Fruit fly (Drosophila melanogaster) whole organism, embryonic: Measurements from ENCODE around the gene CG5446.

Experiments used
- Asciz ChIP-seq: fragments of 200-800 bp; sonication (Bioruptor generic); optimal IDR thresholded peaks from 2 replicates; lab custom pipeline; 2017; ENCODE audit warnings: missing biosample characterization, mild to moderate bottlenecking, missing genetic modification characterization, missing genetic modification reagents
- BtbVII ChIP-seq: fragments of 200-800 bp; sonication (Bioruptor generic); optimal IDR thresholded peaks from 3 replicates; lab custom pipeline; 2017; ENCODE audit warnings: missing biosample characterization, mild to moderate bottlenecking, missing genetic modification characterization
- CG10147 ChIP-seq: fragments of 200-800 bp; sonication (Bioruptor generic); optimal IDR thresholded peaks from 2 replicates; lab custom pipeline; 2019; ENCODE audit warnings: missing biosample characterization, mild to moderate bottlenecking, missing genetic modification characterization, moderate library complexity
- CG10267 ChIP-seq: fragments of 200-800 bp; sonication (Bioruptor generic); optimal IDR thresholded peaks from 2 replicates; lab custom pipeline; 2018; ENCODE audit warnings: missing biosample characterization, mild to moderate bottlenecking, missing genetic modification characterization, moderate library complexity
- CG12104 ChIP-seq: fragments of 200-800 bp; sonication (Bioruptor generic); optimal IDR thresholded peaks from 3 replicates; lab custom pipeline; 2016; ENCODE audit warnings: missing biosample characterization, missing genetic modification characterization
- CG12299 ChIP-seq: fragments of 200-800 bp; sonication (Bioruptor generic); optimal IDR thresholded peaks from 2 replicates; lab custom pipeline; 2018; ENCODE audit warnings: missing biosample characterization, mild to moderate bottlenecking, missing genetic modification characterization
- CG1233 ChIP-seq: fragments of 200-800 bp; sonication (Bioruptor generic); optimal IDR thresholded peaks from 4 replicates; lab custom pipeline; 2018; ENCODE audit warnings: missing biosample characterization, mild to moderate bottlenecking, missing genetic modification characterization
- CG12769 ChIP-seq: fragments of 200-800 bp; sonication (Bioruptor generic); optimal IDR thresholded peaks from 2 replicates; lab custom pipeline; 2019; ENCODE audit warnings: missing biosample characterization, mild to moderate bottlenecking, missing genetic modification characterization, moderate library complexity
- CG13894 ChIP-seq: fragments of 200-800 bp; sonication (Bioruptor generic); optimal IDR thresholded peaks from 3 replicates; lab custom pipeline; 2018; ENCODE audit warnings: missing biosample characterization, mild to moderate bottlenecking, missing genetic modification characterization, moderate library complexity
- CG14441 ChIP-seq: fragments of 200-800 bp; sonication (Bioruptor generic); IDR thresholded peaks from 2 replicates; pipeline ENCODE4 v1.3.6; 2022; ENCODE audit warnings: missing biosample characterization, missing genetic modification characterization
- CG14710 ChIP-seq: fragments of 200-800 bp; sonication (Bioruptor generic); optimal IDR thresholded peaks from 3 replicates; lab custom pipeline; 2019; ENCODE audit warnings: missing biosample characterization, mild to moderate bottlenecking, missing genetic modification characterization, moderate library complexity
- CG15073 ChIP-seq: fragments of 200-800 bp; sonication (Bioruptor generic); optimal IDR thresholded peaks from 2 replicates; lab custom pipeline; 2016; ENCODE audit warnings: missing biosample characterization, missing genetic modification characterization
- CG15696 ChIP-seq: fragments of 200-800 bp; sonication (Bioruptor generic); optimal IDR thresholded peaks from 2 replicates; lab custom pipeline; 2019; ENCODE audit warnings: missing biosample characterization, mild to moderate bottlenecking, missing genetic modification characterization, moderate library complexity
- CG2199 ChIP-seq: fragments of 200-800 bp; sonication (Bioruptor generic); IDR thresholded peaks from 3 replicates; pipeline ENCODE4 v1.3.6; 2022; ENCODE audit warnings: missing biosample characterization, missing genetic modification characterization
- CG2712 ChIP-seq: fragments of 200-800 bp; optimal IDR thresholded peaks from 3 replicates; lab custom pipeline; 2019; ENCODE audit warnings: missing biosample characterization, mild to moderate bottlenecking, missing genetic modification characterization, moderate library complexity
- CG30431 ChIP-seq: fragments of 200-800 bp; sonication (Bioruptor generic); optimal IDR thresholded peaks from 2 replicates; lab custom pipeline; 2017; ENCODE audit warnings: missing biosample characterization, missing genetic modification characterization
- CG32532 ChIP-seq: fragments of 200-800 bp; sonication (Bioruptor generic); IDR thresholded peaks from 2 replicates; pipeline ENCODE4 v1.3.6; 2022; ENCODE audit warnings: missing biosample characterization, missing genetic modification characterization
- CG32772 ChIP-seq: fragments of 200-800 bp; sonication (Bioruptor generic); IDR thresholded peaks from 2 replicates; pipeline ENCODE4 v1.3.6; 2022; ENCODE audit warnings: missing biosample characterization, missing genetic modification characterization
- CG33213 ChIP-seq: fragments of 200-800 bp; sonication (Bioruptor generic); optimal IDR thresholded peaks from 3 replicates; lab custom pipeline; 2016; ENCODE audit warnings: missing biosample characterization, missing genetic modification characterization
- CG6272 ChIP-seq: fragments of 200-800 bp; sonication (Bioruptor generic); IDR thresholded peaks from 2 replicates; pipeline ENCODE4 v1.3.6; 2022; ENCODE audit warnings: missing biosample characterization, missing genetic modification characterization
- CG8944 ChIP-seq: fragments of 200-800 bp; sonication (Bioruptor generic); optimal IDR thresholded peaks from 3 replicates; lab custom pipeline; 2016; ENCODE audit warnings: missing biosample characterization, missing genetic modification characterization
- CG9727 ChIP-seq: fragments of 200-800 bp; sonication (Bioruptor generic); optimal IDR thresholded peaks from 3 replicates; lab custom pipeline; 2017; ENCODE audit warnings: missing biosample characterization, mild to moderate bottlenecking, missing genetic modification characterization
- Camta ChIP-seq: fragments of 200-800 bp; sonication (Bioruptor generic); optimal IDR thresholded peaks from 2 replicates; lab custom pipeline; 2016; ENCODE audit warnings: missing biosample characterization, missing genetic modification characterization
- Doc3 ChIP-seq: fragments of 200-800 bp; sonication (Bioruptor generic); IDR thresholded peaks from 3 replicates; pipeline ENCODE4 v1.3.6; 2022; ENCODE audit warnings: missing biosample characterization, missing genetic modification characterization; ENCODE audit not compliant: partially characterized antibody
- Elba2 ChIP-seq: fragments of 200-800 bp; sonication (Bioruptor generic); optimal IDR thresholded peaks from 3 replicates; lab custom pipeline; 2016; ENCODE audit warnings: missing biosample characterization, missing genetic modification characterization
- Fer1 ChIP-seq: fragments of 200-800 bp; sonication (Bioruptor generic); optimal IDR thresholded peaks from 2 replicates; lab custom pipeline; 2017; ENCODE audit warnings: missing biosample characterization, mild to moderate bottlenecking, missing genetic modification characterization
- Fer2 ChIP-seq: fragments of 200-800 bp; sonication (Bioruptor generic); optimal IDR thresholded peaks from 2 replicates; lab custom pipeline; 2018; ENCODE audit warnings: missing biosample characterization, mild to moderate bottlenecking, missing genetic modification characterization, moderate library complexity
- HLH54F ChIP-seq: fragments of 200-800 bp; sonication (Bioruptor generic); optimal IDR thresholded peaks from 3 replicates; lab custom pipeline; 2016; ENCODE audit warnings: missing biosample characterization, missing genetic modification characterization
- Lim3 ChIP-seq: fragments of 200-800 bp; sonication (Bioruptor generic); IDR thresholded peaks from 2 replicates; pipeline ENCODE4 v1.3.6; 2022; ENCODE audit warnings: missing biosample characterization, missing genetic modification characterization
- NFAT ChIP-seq: fragments of 200-800 bp; sonication (Bioruptor generic); IDR thresholded peaks from 2 replicates; pipeline ENCODE4 v1.3.6; 2022; ENCODE audit warnings: missing biosample characterization, missing genetic modification characterization
- Rfx ChIP-seq: fragments of 200-800 bp; sonication (Bioruptor generic); IDR thresholded peaks from 2 replicates; pipeline ENCODE4 v1.3.6; 2022; ENCODE audit warnings: missing biosample characterization, missing genetic modification characterization
- Sry-δ ChIP-seq: fragments of 200-800 bp; sonication (Bioruptor generic); optimal IDR thresholded peaks from 2 replicates; lab custom pipeline; 2016; ENCODE audit warnings: missing biosample characterization, missing genetic modification characterization
- TFAM ChIP-seq: fragments of 200-800 bp; sonication (Bioruptor generic); optimal IDR thresholded peaks from 2 replicates; lab custom pipeline; 2017; ENCODE audit warnings: missing biosample characterization, missing genetic modification characterization, inconsistent platforms
- Trl ChIP-seq, 3 experiments: fragments of >200 bp in 2 of 3; fragments of 200-800 bp in 1 of 3; sonication (Bioruptor generic) in 1 of 3; optimal IDR thresholded peaks; 2 replicates in 1 of 3; 3 replicates in 2 of 3; lab custom pipeline; 2016 to 2017; ENCODE audit warnings: missing biosample characterization in 1 of 3, missing genetic modification characterization in 1 of 3
- bab2 ChIP-seq: fragments of 200-800 bp; sonication (Bioruptor generic); optimal IDR thresholded peaks from 2 replicates; lab custom pipeline; 2016; ENCODE audit warnings: missing biosample characterization, missing genetic modification characterization
- chif ChIP-seq, 2 experiments: fragments of 200-800 bp; sonication (Bioruptor generic); optimal IDR thresholded peaks; 3 replicates each; lab custom pipeline; 2016; ENCODE audit warnings: missing biosample characterization in 2 of 2, missing genetic modification characterization in 2 of 2
- chn ChIP-seq: fragments of 200-800 bp; sonication (Bioruptor generic); optimal IDR thresholded peaks from 2 replicates; lab custom pipeline; 2016; ENCODE audit warnings: missing biosample characterization, missing genetic modification characterization
- fu2 ChIP-seq: fragments of 200-800 bp; sonication (Bioruptor generic); optimal IDR thresholded peaks from 2 replicates; lab custom pipeline; 2016; ENCODE audit warnings: missing biosample characterization, missing genetic modification characterization
- gem ChIP-seq: fragments of 200-800 bp; sonication (Bioruptor generic); optimal IDR thresholded peaks from 2 replicates; lab custom pipeline; 2019; ENCODE audit warnings: missing biosample characterization, mild to moderate bottlenecking, missing genetic modification characterization, moderate library complexity
- jumu ChIP-seq: fragments of 200-800 bp; sonication (Bioruptor generic); optimal IDR thresholded peaks from 3 replicates; lab custom pipeline; 2016; ENCODE audit warnings: missing biosample characterization, missing genetic modification characterization
- kay ChIP-seq: fragments of 200-800 bp; sonication (Bioruptor generic); optimal IDR thresholded peaks from 2 replicates; lab custom pipeline; 2016; ENCODE audit warnings: missing biosample characterization, missing genetic modification characterization
- otp ChIP-seq: fragments of 200-800 bp; sonication (Bioruptor generic); IDR thresholded peaks from 3 replicates; pipeline ENCODE4, ENCODE4 v1.3.6; 2022; ENCODE audit warnings: missing biosample characterization, missing genetic modification characterization
- p53 ChIP-seq: fragments of 200-800 bp; sonication (Bioruptor generic); optimal IDR thresholded peaks from 2 replicates; lab custom pipeline; 2016; ENCODE audit warnings: missing biosample characterization, missing genetic modification characterization
- phol ChIP-seq: fragments of 200-800 bp; sonication (Bioruptor generic); optimal IDR thresholded peaks from 3 replicates; lab custom pipeline; 2018; ENCODE audit warnings: missing biosample characterization, mild to moderate bottlenecking, missing genetic modification characterization, moderate library complexity
- pum ChIP-seq: fragments of 200-800 bp; sonication (Bioruptor generic); optimal IDR thresholded peaks from 2 replicates; lab custom pipeline; 2016; ENCODE audit warnings: missing biosample characterization, missing genetic modification characterization
- pzg ChIP-seq: fragments of 200-800 bp; sonication (Bioruptor generic); optimal IDR thresholded peaks from 3 replicates; lab custom pipeline; 2018; ENCODE audit warnings: missing biosample characterization, mild to moderate bottlenecking, missing genetic modification characterization, moderate library complexity
- schlank ChIP-seq: fragments of 200-800 bp; sonication (Bioruptor generic); optimal IDR thresholded peaks from 2 replicates; lab custom pipeline; 2018; ENCODE audit warnings: missing biosample characterization, mild to moderate bottlenecking, missing genetic modification characterization
- sqz ChIP-seq: fragments of 200-800 bp; sonication (Bioruptor generic); optimal IDR thresholded peaks from 3 replicates; lab custom pipeline; 2018; ENCODE audit warnings: missing biosample characterization, mild to moderate bottlenecking, missing genetic modification characterization
- wdn ChIP-seq: fragments of 200-800 bp; sonication (Bioruptor generic); IDR thresholded peaks from 2 replicates; pipeline ENCODE4 v1.3.6; 2022; ENCODE audit warnings: missing biosample characterization, missing genetic modification characterization
- zen ChIP-seq: fragments of 200-800 bp; sonication (Bioruptor generic); optimal IDR thresholded peaks from 3 replicates; lab custom pipeline; 2018; ENCODE audit warnings: missing biosample characterization, mild to moderate bottlenecking, missing genetic modification characterization, moderate library complexity
- zfh2 ChIP-seq: fragments of 200-800 bp; sonication (Bioruptor generic); optimal IDR thresholded peaks from 2 replicates; lab custom pipeline; 2016; ENCODE audit warnings: missing biosample characterization, missing genetic modification characterization

The CG5446 gene

DNA sequence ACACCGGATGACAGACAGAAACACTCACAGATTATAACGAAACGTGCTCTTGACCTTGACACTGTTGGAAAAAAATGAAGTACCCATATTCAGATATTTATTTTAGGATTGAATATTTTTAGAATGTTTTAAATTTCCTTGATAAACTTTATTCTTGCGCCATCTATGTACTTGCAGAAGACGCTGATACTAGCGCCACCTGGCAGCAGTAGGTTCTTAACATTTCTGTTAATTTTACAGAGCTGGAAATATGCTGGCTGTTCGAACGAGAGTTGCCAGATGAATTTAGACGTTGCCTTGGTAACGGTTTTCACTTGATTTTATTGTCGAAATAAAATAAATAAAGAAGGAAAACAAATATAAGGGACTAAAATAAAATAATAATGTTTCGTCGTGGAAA is 3.0 kb downstream of the CG5446 start, which contains the start of gene Fam92 (continued):
- peak; percentile 0 for TF ChIP-seq kay (GFP tag; lab: Kevin White, UChicago)
- peak; percentile 42 for TF ChIP-seq bab2
- TF ChIP-seq TFAM (GFP tag; lab: Kevin White, UChicago): no peak
- TF ChIP-seq CG32772 (GFP tag; lab: Robert Waterston, UW): no peak; the same call in 1 of the 2 replicates
- TF ChIP-seq Doc3 (GFP tag; lab: Robert Waterston, UW): no peak
- peak; percentile 43 for TF ChIP-seq pum (GFP tag; lab: Kevin White, UChicago)
- no peak for TF ChIP-seq Elba2 (GFP tag; lab: Kevin White, UChicago)
- TF ChIP-seq p53 (GFP tag; lab: Kevin White, UChicago): no peak
- peak; percentile 82 for TF ChIP-seq NFAT (GFP tag; lab: Robert Waterston, UW)
- no peak for TF ChIP-seq CG6272 (GFP tag; lab: Robert Waterston, UW)
- TF ChIP-seq CG12299 (tag; lab: Kevin White, UChicago): peak; percentile 41
- TF ChIP-seq BtbVII (GFP tag; lab: Kevin White, UChicago): peak; percentile 38
- TF ChIP-seq zfh2 (GFP tag; lab: Kevin White, UChicago): peak; percentile 11
- no peak for TF ChIP-seq CG30431 (GFP tag; lab: Kevin White, UChicago)
- no peak for TF ChIP-seq CG12104 (GFP tag; lab: Kevin White, UChicago)
- peak; percentile 6 for TF ChIP-seq fu2 (GFP tag; lab: Kevin White, UChicago)
- TF ChIP-seq Lim3 (GFP tag; lab: Robert Waterston, UW): no peak
- peak; percentile 65 for TF ChIP-seq CG10267
- TF ChIP-seq pzg (GFP tag; lab: Kevin White, UChicago): peak; percentile 47
- TF ChIP-seq Rfx: peak; percentile 91
- peak; percentile 7 for TF ChIP-seq chn
- TF ChIP-seq zen (tag; lab: Kevin White, UChicago): peak; percentile 24
- TF ChIP-seq sqz: no peak
- TF ChIP-seq CG1233: peak; percentile 41
- no peak for TF ChIP-seq CG15073 (GFP tag; lab: Kevin White, UChicago)
- TF ChIP-seq CG8944 (GFP tag; lab: Kevin White, UChicago): peak; percentile 36
- TF ChIP-seq chif (GFP tag; optimal IDR thresholded peaks at IDR 0.05; lab: Kevin White, UChicago): peak in 1 of 2 experiments; percentile 65
- TF ChIP-seq CG2712 (tag; lab: Kevin White, UChicago): peak; percentile 74
- TF ChIP-seq CG12769 (tag; lab: Kevin White, UChicago): peak; percentile 49
- 0 out of 3 replicates have a peak, but pooled peaks have one; percentile 39 for TF ChIP-seq CG2199 (GFP tag; lab: Robert Waterston, UW)
- peak; percentile 13 for TF ChIP-seq phol
- peak; percentile 64 for TF ChIP-seq CG15696 (tag; lab: Kevin White, UChicago)
- TF ChIP-seq CG32532: peak; percentile 73; the same call in 1 of the 2 replicates
- TF ChIP-seq HLH54F (GFP tag; lab: Kevin White, UChicago): peak; percentile 22
- peak; percentile 63 for TF ChIP-seq CG14441 (GFP tag; lab: Robert Waterston, UW)
- no peak for TF ChIP-seq wdn (GFP tag; lab: Robert Waterston, UW)
- peak; percentile 26 for TF ChIP-seq jumu (GFP tag; lab: Kevin White, UChicago)
- TF ChIP-seq Sry-δ (GFP tag; lab: Kevin White, UChicago): peak; percentile 9
- peak; percentile 54 for TF ChIP-seq gem
- peak; percentile 11 for TF ChIP-seq CG9727 (GFP tag; lab: Kevin White, UChicago)
- peak; percentile 39 for TF ChIP-seq CG14710 (tag; lab: Kevin White, UChicago)
- peak; percentile 19 for TF ChIP-seq Camta (GFP tag; lab: Kevin White, UChicago)
- no peak for TF ChIP-seq schlank (tag; lab: Kevin White, UChicago)
- peak; percentile 57 for TF ChIP-seq Fer1 (GFP tag; lab: Kevin White, UChicago)
- peak; percentile 14 for TF ChIP-seq CG13894
- peak; percentile 12 for TF ChIP-seq Fer2 (tag; lab: Kevin White, UChicago)
- peak; percentile 25 for TF ChIP-seq CG10147 (GFP tag; lab: Kevin White, UChicago)
- peak; percentile 16; the same call in 1 of the 3 replicates for TF ChIP-seq otp (GFP tag; lab: Robert Waterston, UW)
- TF ChIP-seq Asciz (GFP tag; lab: Kevin White, UChicago): no peak
- TF ChIP-seq CG33213 (GFP tag; lab: Kevin White, UChicago): peak; percentile 47
- TF ChIP-seq Trl (optimal IDR thresholded peaks at IDR 0.05; lab: Kevin White, UChicago): no peak
- peak; percentile 50 for TF ChIP-seq Trl (GFP tag; optimal IDR thresholded peaks at IDR 0.05; lab: Kevin White, UChicago)
